Fruit fly (Drosophila melanogaster) whole organism, embryonic: ENCODE data around the gene Veneno.

ENCODE experiments used
- Aef1 ChIP-seq: fragments of 200-800 bp; sonication (Bioruptor generic); IDR thresholded peaks from 3 replicates; pipeline ENCODE4 v1.3.6; 2022; ENCODE audit warnings: missing biosample characterization, missing genetic modification characterization
- C15 ChIP-seq: fragments of 200-800 bp; sonication (Bioruptor generic); IDR thresholded peaks from 3 replicates; pipeline ENCODE4 v1.3.6; 2022; ENCODE audit warnings: missing biosample characterization, missing genetic modification characterization
- CG10209 ChIP-seq: fragments of 200-800 bp; sonication (Bioruptor generic); optimal IDR thresholded peaks from 3 replicates; lab custom pipeline; 2017; ENCODE audit warnings: missing biosample characterization, mild to moderate bottlenecking, missing genetic modification characterization, missing genetic modification reagents
- CG11093 ChIP-seq: fragments of 200-800 bp; sonication (Bioruptor generic); IDR thresholded peaks from 3 replicates; pipeline ENCODE4 v1.3.6; 2022; ENCODE audit warnings: missing biosample characterization, missing genetic modification characterization
- CG12071 ChIP-seq: fragments of 200-800 bp; sonication (Bioruptor generic); optimal IDR thresholded peaks from 3 replicates; lab custom pipeline; 2018; ENCODE audit warnings: missing biosample characterization, mild to moderate bottlenecking, missing genetic modification characterization
- CG12104 ChIP-seq: fragments of 200-800 bp; sonication (Bioruptor generic); optimal IDR thresholded peaks from 3 replicates; lab custom pipeline; 2016; ENCODE audit warnings: missing biosample characterization, missing genetic modification characterization
- CG14050 ChIP-seq: fragments of 200-800 bp; sonication (Bioruptor generic); IDR thresholded peaks from 3 replicates; pipeline ENCODE4 v1.3.6; 2022; ENCODE audit warnings: missing biosample characterization, missing genetic modification characterization
- CG14710 ChIP-seq: fragments of 200-800 bp; sonication (Bioruptor generic); optimal IDR thresholded peaks from 3 replicates; lab custom pipeline; 2019; ENCODE audit warnings: missing biosample characterization, mild to moderate bottlenecking, missing genetic modification characterization, moderate library complexity
- CG15479 ChIP-seq: fragments of 200-800 bp; sonication (Bioruptor generic); optimal IDR thresholded peaks from 3 replicates; lab custom pipeline; 2019; ENCODE audit warnings: missing biosample characterization, mild to moderate bottlenecking, missing genetic modification characterization, moderate library complexity
- CG17829 ChIP-seq: fragments of 200-800 bp; optimal IDR thresholded peaks from 2 replicates; lab custom pipeline; 2019; ENCODE audit warnings: missing biosample characterization, mild to moderate bottlenecking, missing genetic modification characterization, moderate library complexity
- CG1832 ChIP-seq: fragments of 200-800 bp; sonication (Bioruptor generic); optimal IDR thresholded peaks from 2 replicates; lab custom pipeline; 2017; ENCODE audit warnings: missing biosample characterization, mild to moderate bottlenecking, missing genetic modification characterization, inconsistent platforms
- CG2120 ChIP-seq: fragments of 200-800 bp; sonication (Bioruptor generic); optimal IDR thresholded peaks from 3 replicates; lab custom pipeline; 2016; ENCODE audit warnings: missing biosample characterization, missing genetic modification characterization
- CG2712 ChIP-seq: fragments of 200-800 bp; optimal IDR thresholded peaks from 3 replicates; lab custom pipeline; 2019; ENCODE audit warnings: missing biosample characterization, mild to moderate bottlenecking, missing genetic modification characterization, moderate library complexity
- CG31365 ChIP-seq: fragments of 200-800 bp; sonication (Bioruptor generic); optimal IDR thresholded peaks from 2 replicates; lab custom pipeline; 2018; ENCODE audit warnings: missing biosample characterization, mild to moderate bottlenecking, missing genetic modification characterization
- CG4820 ChIP-seq: fragments of 200-800 bp; sonication (Bioruptor generic); optimal IDR thresholded peaks from 3 replicates; lab custom pipeline; 2016; ENCODE audit warnings: missing biosample characterization, missing genetic modification characterization
- CG4854 ChIP-seq: fragments of 200-800 bp; sonication (Bioruptor generic); optimal IDR thresholded peaks from 2 replicates; lab custom pipeline; 2016; ENCODE audit warnings: missing biosample characterization, missing genetic modification characterization, inconsistent platforms
- CG8924 ChIP-seq: fragments of 200-800 bp; optimal IDR thresholded peaks from 3 replicates; lab custom pipeline; 2019; ENCODE audit warnings: missing biosample characterization, mild to moderate bottlenecking, missing genetic modification characterization, moderate library complexity
- Dbx ChIP-seq: fragments of 200-800 bp; sonication (Bioruptor generic); IDR thresholded peaks from 3 replicates; pipeline ENCODE4 v1.3.6; 2022; ENCODE audit warnings: missing biosample characterization, missing genetic modification characterization
- Dek ChIP-seq: fragments of 200-800 bp; sonication (Bioruptor generic); optimal IDR thresholded peaks from 3 replicates; lab custom pipeline; 2019; ENCODE audit warnings: missing biosample characterization, mild to moderate bottlenecking, missing genetic modification characterization, moderate library complexity
- Dll ChIP-seq: fragments of 200-800 bp; sonication (Bioruptor generic); IDR thresholded peaks from 4 replicates; pipeline ENCODE4 v1.3.6; 2022; ENCODE audit warnings: missing biosample characterization, missing genetic modification characterization; ENCODE audit not compliant: partially characterized antibody
- Doc2 ChIP-seq: fragments of 200-800 bp; sonication (Bioruptor generic); IDR thresholded peaks from 2 replicates; pipeline ENCODE4 v1.3.6; 2022; ENCODE audit warnings: missing biosample characterization, missing genetic modification characterization
- Drgx ChIP-seq: fragments of 200-800 bp; sonication (Bioruptor generic); IDR thresholded peaks from 2 replicates; pipeline ENCODE4 v1.3.6; 2022; ENCODE audit warnings: missing biosample characterization, missing genetic modification characterization
- Hand ChIP-seq: fragments of 200-800 bp; sonication (Bioruptor generic); optimal IDR thresholded peaks from 2 replicates; lab custom pipeline; 2017; ENCODE audit warnings: mild to moderate bottlenecking, missing biosample characterization, missing genetic modification reagents, missing genetic modification characterization
- Hey ChIP-seq: fragments of 200-800 bp; sonication (Bioruptor generic); optimal IDR thresholded peaks from 3 replicates; lab custom pipeline; 2018; ENCODE audit warnings: missing biosample characterization, mild to moderate bottlenecking, missing genetic modification characterization
- Hmr ChIP-seq: fragments of 200-800 bp; sonication (Bioruptor generic); optimal IDR thresholded peaks from 3 replicates; lab custom pipeline; 2017; ENCODE audit warnings: mild to moderate bottlenecking, missing biosample characterization, missing genetic modification reagents, missing genetic modification characterization
- Hr3 ChIP-seq: fragments of 200-800 bp; sonication (Bioruptor generic); optimal IDR thresholded peaks from 3 replicates; lab custom pipeline; 2016; ENCODE audit warnings: missing biosample characterization, missing genetic modification characterization
- Lim3 ChIP-seq: fragments of 200-800 bp; sonication (Bioruptor generic); IDR thresholded peaks from 2 replicates; pipeline ENCODE4 v1.3.6; 2022; ENCODE audit warnings: missing biosample characterization, missing genetic modification characterization
- Meics ChIP-seq: fragments of 200-800 bp; sonication (Bioruptor generic); optimal IDR thresholded peaks from 2 replicates; lab custom pipeline; 2017; ENCODE audit warnings: missing biosample characterization, mild to moderate bottlenecking, missing genetic modification characterization
- Pdp1 ChIP-seq, 2 experiments: fragments of 200-800 bp; sonication (Bioruptor generic); optimal IDR thresholded peaks; 3 replicates each; lab custom pipeline; 2016; ENCODE audit warnings: missing biosample characterization in 2 of 2, missing genetic modification characterization in 2 of 2, mild to moderate bottlenecking in 1 of 2, moderate library complexity in 1 of 2
- Rfx ChIP-seq: fragments of 200-800 bp; sonication (Bioruptor generic); IDR thresholded peaks from 2 replicates; pipeline ENCODE4 v1.3.6; 2022; ENCODE audit warnings: missing biosample characterization, missing genetic modification characterization
- bbx ChIP-seq: fragments of 200-800 bp; sonication (Bioruptor generic); IDR thresholded peaks from 2 replicates; pipeline ENCODE4 v1.3.6; 2022; ENCODE audit warnings: missing biosample characterization, missing genetic modification characterization; ENCODE audit not compliant: partially characterized antibody
- chinmo ChIP-seq: fragments of 200-800 bp; sonication (Bioruptor generic); IDR thresholded peaks from 4 replicates; pipeline ENCODE4 v1.3.6; 2022; ENCODE audit warnings: missing biosample characterization, missing genetic modification characterization; ENCODE audit not compliant: partially characterized antibody
- croc ChIP-seq: fragments of 200-800 bp; sonication (Bioruptor generic); conservative IDR thresholded peaks from 3 replicates; pipeline ENCODE4 v1.3.6; 2022; ENCODE audit warnings: missing biosample characterization, missing genetic modification characterization
- da ChIP-seq: fragments of 200-800 bp; sonication (Bioruptor generic); optimal IDR thresholded peaks from 2 replicates; lab custom pipeline; 2016; ENCODE audit warnings: missing biosample characterization, missing genetic modification characterization
- gt ChIP-seq: fragments of 200-800 bp; sonication (Bioruptor generic); IDR thresholded peaks from 2 replicates; pipeline ENCODE4 v1.3.6; 2022; ENCODE audit warnings: missing biosample characterization, missing genetic modification characterization
- hkb ChIP-seq, 2 experiments: fragments of 200-800 bp in 1 of 2; fragments of >200 bp in 1 of 2; sonication (Bioruptor generic) in 1 of 2; IDR thresholded peaks in 1 of 2; optimal IDR thresholded peaks in 1 of 2; 2 replicates each; pipeline versions ENCODE4 v1.3.6 to Lab custom; 2017 to 2022; ENCODE audit warnings: missing biosample characterization in 1 of 2, missing genetic modification characterization in 1 of 2
- kah ChIP-seq: fragments of 200-800 bp; sonication (Bioruptor generic); optimal IDR thresholded peaks from 2 replicates; lab custom pipeline; 2018; ENCODE audit warnings: missing biosample characterization, mild to moderate bottlenecking, missing genetic modification characterization
- lilli ChIP-seq: fragments of 200-800 bp; sonication (Bioruptor generic); optimal IDR thresholded peaks from 3 replicates; lab custom pipeline; 2016; ENCODE audit warnings: missing biosample characterization, missing genetic modification characterization
- nau ChIP-seq: fragments of 200-800 bp; sonication (Bioruptor generic); optimal IDR thresholded peaks from 3 replicates; lab custom pipeline; 2017; ENCODE audit warnings: missing biosample characterization, mild to moderate bottlenecking, missing genetic modification characterization, missing genetic modification reagents
- onecut ChIP-seq: fragments of 200-800 bp; sonication (Bioruptor generic); IDR thresholded peaks from 2 replicates; pipeline ENCODE4 v1.3.6; 2022; ENCODE audit warnings: missing biosample characterization, missing genetic modification characterization
- pan ChIP-seq, 4 experiments: fragments of >200 bp in 3 of 4; fragments of 200-800 bp in 1 of 4; sonication (Bioruptor generic) in 1 of 4; optimal IDR thresholded peaks in 3 of 4; IDR thresholded peaks in 1 of 4; 2 replicates each; pipeline versions ENCODE4 v1.3.6 to Lab custom; 2017 to 2022; ENCODE audit warnings: missing biosample characterization in 2 of 4, missing genetic modification characterization in 2 of 4, mixed read lengths in 1 of 4
- sd ChIP-seq: fragments of 200-800 bp; sonication (Bioruptor generic); optimal IDR thresholded peaks from 3 replicates; lab custom pipeline; 2018; ENCODE audit warnings: missing biosample characterization, mild to moderate bottlenecking, missing genetic modification characterization, moderate library complexity
- sens ChIP-seq: fragments of 200-800 bp; sonication (Bioruptor generic); peaks from one replicate; lab custom pipeline; 2016; ENCODE audit warnings: missing biosample characterization, missing genetic modification characterization
- sqz ChIP-seq: fragments of 200-800 bp; sonication (Bioruptor generic); optimal IDR thresholded peaks from 3 replicates; lab custom pipeline; 2018; ENCODE audit warnings: missing biosample characterization, mild to moderate bottlenecking, missing genetic modification characterization
- stwl ChIP-seq: fragments of 200-800 bp; sonication (Bioruptor generic); optimal IDR thresholded peaks from 3 replicates; lab custom pipeline; 2018; ENCODE audit warnings: missing biosample characterization, mild to moderate bottlenecking, missing genetic modification characterization, moderate library complexity
- vvl ChIP-seq: fragments of 200-800 bp; sonication (Bioruptor generic); IDR thresholded peaks from 2 replicates; pipeline ENCODE4 v1.3.6; 2022; ENCODE audit warnings: missing biosample characterization, missing genetic modification characterization

Gene Veneno

dm6 chr3R:8317709-8318335, 44.5 kb downstream of the Veneno start (continued):
- TF ChIP-seq Hand (GFP tag; lab: Kevin White, UChicago) (peak; percentile 1), sd (peak; percentile 41), sqz (GFP tag; lab: Kevin White, UChicago) (no peak), C15 (GFP tag; lab: Robert Waterston, UW) (no peak), vvl (GFP tag; lab: Robert Waterston, UW) (peak; percentile 42; the same call in 1 of the 2 replicates), da (GFP tag; lab: Kevin White, UChicago) (no peak), CG11093 (GFP tag; lab: Robert Waterston, UW) (no peak), CG8924 (tag; lab: Kevin White, UChicago) (peak; percentile 25), CG15479 (GFP tag; lab: Kevin White, UChicago) (peak; percentile 13), Rfx (GFP tag; lab: Robert Waterston, UW) (peak; percentile 51; the same call in 1 of the 2 replicates), Hmr (GFP tag; lab: Kevin White, UChicago) (peak; percentile 53), Dbx (GFP tag; lab: Robert Waterston, UW) (no peak), CG4820 (no peak), hkb (optimal IDR thresholded peaks at IDR 0.05; lab: Kevin White, UChicago) (no peak), hkb (GFP tag; IDR thresholded peaks at IDR 0.05; lab: Robert Waterston, UW) (peak; percentile 15; the same call in 1 of the 2 replicates), CG2712 (tag; lab: Kevin White, UChicago) (no peak), Drgx (GFP tag; lab: Robert Waterston, UW) (peak; percentile 48), CG1832 (GFP tag; lab: Kevin White, UChicago) (no peak), chinmo (GFP tag; lab: Robert Waterston, UW) (no peak), CG14710 (no peak), Pdp1 (GFP tag; optimal IDR thresholded peaks at IDR 0.05; lab: Kevin White, UChicago) (peak in 1 of 2 experiments; percentile 69), bbx (GFP tag; lab: Robert Waterston, UW) (no peak), CG4854 (GFP tag; lab: Kevin White, UChicago) (no peak), sens (GFP tag; lab: Kevin White, UChicago) (peak; percentile 72), Hey (no peak), CG17829 (tag; lab: Kevin White, UChicago) (no peak), Doc2 (GFP tag; lab: Robert Waterston, UW) (no peak), nau (GFP tag; lab: Kevin White, UChicago) (no peak), gt (GFP tag; lab: Robert Waterston, UW) (no peak), Lim3 (GFP tag; lab: Robert Waterston, UW) (no peak), Dll (no peak), CG12104 (GFP tag; lab: Kevin White, UChicago) (no peak), CG14050 (no peak), CG12071 (GFP tag; lab: Kevin White, UChicago) (peak; percentile 9), CG2120 (peak; percentile 61), Hr3 (GFP tag; lab: Kevin White, UChicago) (no peak), Aef1 (GFP tag; lab: Robert Waterston, UW) (no peak), onecut (GFP tag; lab: Robert Waterston, UW) (no peak), CG10209 (peak; percentile 18), Meics (peak; percentile 35), Dek (tag; lab: Kevin White, UChicago) (peak; percentile 33), lilli (GFP tag; lab: Kevin White, UChicago) (peak; percentile 25), kah (GFP tag; lab: Kevin White, UChicago) (no peak), croc (GFP tag; lab: Robert Waterston, UW) (no peak), pan (optimal IDR thresholded peaks at IDR 0.05; lab: Kevin White, UChicago) (no peak), pan (GFP tag; optimal IDR thresholded peaks at IDR 0.05 in 1 of 2, IDR thresholded peaks at IDR 0.05 in 1 of 2) (no peak), stwl (tag; lab: Kevin White, UChicago) (no peak), CG31365 (peak; percentile 6)
